Fruit fly (Drosophila melanogaster) whole organism, embryonic: Measurements from ENCODE around the gene CG17660.
A peak's percentile ranks its signal among the peaks of the same experiment; 100 is the strongest.

ENCODE experiments used
- B-H1 ChIP-seq: fragments of 200-800 bp; sonication (Bioruptor generic); IDR thresholded peaks from 3 replicates; pipeline ENCODE4 v1.3.6; 2022; ENCODE audit warnings: missing biosample characterization, missing genetic modification characterization
- CG10267 ChIP-seq: fragments of 200-800 bp; sonication (Bioruptor generic); optimal IDR thresholded peaks from 2 replicates; lab custom pipeline; 2018; ENCODE audit warnings: missing biosample characterization, mild to moderate bottlenecking, missing genetic modification characterization, moderate library complexity
- CG10366 ChIP-seq: fragments of 200-800 bp; sonication (Bioruptor generic); IDR thresholded peaks from 2 replicates; pipeline ENCODE4 v1.3.6; 2022; ENCODE audit warnings: missing biosample characterization, missing genetic modification characterization
- CG11398 ChIP-seq: fragments of 200-800 bp; sonication (Bioruptor generic); optimal IDR thresholded peaks from 2 replicates; lab custom pipeline; 2016; ENCODE audit warnings: missing biosample characterization, missing genetic modification characterization
- CG1233 ChIP-seq: fragments of 200-800 bp; sonication (Bioruptor generic); optimal IDR thresholded peaks from 4 replicates; lab custom pipeline; 2018; ENCODE audit warnings: missing biosample characterization, mild to moderate bottlenecking, missing genetic modification characterization
- CG13894 ChIP-seq: fragments of 200-800 bp; sonication (Bioruptor generic); optimal IDR thresholded peaks from 3 replicates; lab custom pipeline; 2018; ENCODE audit warnings: missing biosample characterization, mild to moderate bottlenecking, missing genetic modification characterization, moderate library complexity
- CG14710 ChIP-seq: fragments of 200-800 bp; sonication (Bioruptor generic); optimal IDR thresholded peaks from 3 replicates; lab custom pipeline; 2019; ENCODE audit warnings: missing biosample characterization, mild to moderate bottlenecking, missing genetic modification characterization, moderate library complexity
- CG1529 ChIP-seq: fragments of 200-800 bp; sonication (Bioruptor generic); optimal IDR thresholded peaks from 3 replicates; lab custom pipeline; 2018; ENCODE audit warnings: missing biosample characterization, missing genetic modification characterization
- CG15601 ChIP-seq: fragments of 200-800 bp; sonication (Bioruptor generic); optimal IDR thresholded peaks from 3 replicates; lab custom pipeline; 2019; ENCODE audit warnings: missing biosample characterization, mild to moderate bottlenecking, missing genetic modification characterization, moderate library complexity
- CG17385 ChIP-seq: fragments of 200-800 bp; sonication (Bioruptor generic); optimal IDR thresholded peaks from 3 replicates; lab custom pipeline; 2018; ENCODE audit warnings: missing biosample characterization, mild to moderate bottlenecking, missing genetic modification characterization
- CG30403 ChIP-seq: fragments of 200-800 bp; sonication (Bioruptor generic); optimal IDR thresholded peaks from 3 replicates; lab custom pipeline; 2016; ENCODE audit warnings: missing biosample characterization, missing genetic modification characterization
- CG3065 ChIP-seq: fragments of 200-800 bp; sonication (Bioruptor generic); optimal IDR thresholded peaks from 2 replicates; lab custom pipeline; 2016; ENCODE audit warnings: missing biosample characterization, missing genetic modification characterization
- CG33213 ChIP-seq: fragments of 200-800 bp; sonication (Bioruptor generic); optimal IDR thresholded peaks from 3 replicates; lab custom pipeline; 2016; ENCODE audit warnings: missing biosample characterization, missing genetic modification characterization
- CG4328 ChIP-seq: fragments of 200-800 bp; sonication (Bioruptor generic); optimal IDR thresholded peaks from 3 replicates; lab custom pipeline; 2017; ENCODE audit warnings: missing biosample characterization, missing genetic modification reagents, missing genetic modification characterization
- CG43689 ChIP-seq: fragments of 200-800 bp; sonication (Bioruptor generic); IDR thresholded peaks from 2 replicates; pipeline ENCODE4 v1.3.6; 2022; ENCODE audit warnings: missing biosample characterization, missing genetic modification characterization
- CG4617 ChIP-seq: fragments of 200-800 bp; sonication (Bioruptor generic); optimal IDR thresholded peaks from 3 replicates; lab custom pipeline; 2016; ENCODE audit warnings: missing biosample characterization, missing genetic modification characterization, borderline replicate concordance
- CG6272 ChIP-seq: fragments of 200-800 bp; sonication (Bioruptor generic); IDR thresholded peaks from 2 replicates; pipeline ENCODE4 v1.3.6; 2022; ENCODE audit warnings: missing biosample characterization, missing genetic modification characterization
- CG6654 ChIP-seq: fragments of 200-800 bp; sonication (Bioruptor generic); optimal IDR thresholded peaks from 2 replicates; lab custom pipeline; 2017; ENCODE audit warnings: missing biosample characterization, mild to moderate bottlenecking, missing genetic modification characterization
- CG7556 ChIP-seq: fragments of 200-800 bp; sonication (Bioruptor generic); optimal IDR thresholded peaks from 2 replicates; lab custom pipeline; 2017; ENCODE audit warnings: missing biosample characterization, mild to moderate bottlenecking, missing genetic modification characterization
- CG7786 ChIP-seq: fragments of 200-800 bp; sonication (Bioruptor generic); optimal IDR thresholded peaks from 2 replicates; lab custom pipeline; 2016; ENCODE audit warnings: missing biosample characterization, missing genetic modification characterization
- CG9817 ChIP-seq: fragments of 200-800 bp; sonication (Bioruptor generic); optimal IDR thresholded peaks from 2 replicates; lab custom pipeline; 2018; ENCODE audit warnings: missing biosample characterization, mild to moderate bottlenecking, missing genetic modification characterization, moderate library complexity
- D19A ChIP-seq: fragments of 200-800 bp; optimal IDR thresholded peaks from 3 replicates; lab custom pipeline; 2019; ENCODE audit warnings: missing biosample characterization, mild to moderate bottlenecking, missing genetic modification characterization, moderate library complexity
- E2f1 ChIP-seq: fragments of 200-800 bp; sonication (Bioruptor generic); IDR thresholded peaks from 2 replicates; pipeline ENCODE4 v1.3.6; 2022; ENCODE audit warnings: missing biosample characterization, missing genetic modification characterization
- Ets65A ChIP-seq: fragments of 200-800 bp; sonication (Bioruptor generic); peaks from one replicate; lab custom pipeline; 2016; ENCODE audit warnings: missing biosample characterization, missing genetic modification characterization
- Gug ChIP-seq: fragments of 200-800 bp; sonication (Bioruptor generic); IDR thresholded peaks from 4 replicates; pipeline ENCODE4 v1.3.6; 2022; ENCODE audit warnings: missing biosample characterization, missing genetic modification characterization
- H15 ChIP-seq: fragments of 200-800 bp; sonication (Bioruptor generic); IDR thresholded peaks from 3 replicates; pipeline ENCODE4 v1.3.6; 2022; ENCODE audit warnings: missing biosample characterization, missing genetic modification characterization
- HLH3B ChIP-seq: fragments of 200-800 bp; sonication (Bioruptor generic); IDR thresholded peaks from 2 replicates; pipeline ENCODE4 v1.3.6; 2022; ENCODE audit warnings: missing biosample characterization, missing genetic modification characterization
- Lhr ChIP-seq: fragments of 200-800 bp; sonication (Bioruptor generic); optimal IDR thresholded peaks from 3 replicates; lab custom pipeline; 2017; ENCODE audit warnings: mild to moderate bottlenecking, missing biosample characterization, missing genetic modification reagents, missing genetic modification characterization
- NfI ChIP-seq: fragments of 200-800 bp; sonication (Bioruptor generic); optimal IDR thresholded peaks from 3 replicates; lab custom pipeline; 2018; ENCODE audit warnings: missing biosample characterization, mild to moderate bottlenecking, missing genetic modification characterization, moderate library complexity
- ab ChIP-seq: fragments of 200-800 bp; sonication (Bioruptor generic); optimal IDR thresholded peaks from 2 replicates; lab custom pipeline; 2016; ENCODE audit warnings: missing biosample characterization, missing genetic modification characterization
- ap ChIP-seq: fragments of 200-800 bp; sonication (Bioruptor generic); IDR thresholded peaks from 2 replicates; pipeline ENCODE4 v1.3.6; 2022; ENCODE audit warnings: missing biosample characterization, missing genetic modification characterization
- ato ChIP-seq: fragments of 200-800 bp; sonication (Bioruptor generic); IDR thresholded peaks from 2 replicates; pipeline ENCODE4 v1.3.6; 2022; ENCODE audit warnings: missing biosample characterization, missing genetic modification characterization; ENCODE audit not compliant: partially characterized antibody
- az2 ChIP-seq: fragments of 200-800 bp; sonication (Bioruptor generic); optimal IDR thresholded peaks from 3 replicates; lab custom pipeline; 2016; ENCODE audit warnings: missing biosample characterization, missing genetic modification characterization
- cato ChIP-seq: fragments of 200-800 bp; sonication (Bioruptor generic); optimal IDR thresholded peaks from 2 replicates; lab custom pipeline; 2016; ENCODE audit warnings: missing biosample characterization, missing genetic modification characterization, borderline replicate concordance
- da ChIP-seq: fragments of 200-800 bp; sonication (Bioruptor generic); optimal IDR thresholded peaks from 2 replicates; lab custom pipeline; 2016; ENCODE audit warnings: missing biosample characterization, missing genetic modification characterization
- danr ChIP-seq: fragments of 200-800 bp; sonication (Bioruptor generic); IDR thresholded peaks from 2 replicates; pipeline ENCODE4 v1.3.6; 2022; ENCODE audit warnings: missing biosample characterization, missing genetic modification characterization
- dati ChIP-seq: fragments of 200-800 bp; sonication (Bioruptor generic); IDR thresholded peaks from 2 replicates; pipeline ENCODE4 v1.3.6; 2022; ENCODE audit warnings: missing biosample characterization, missing genetic modification characterization
- en ChIP-seq: fragments of 200-800 bp; sonication (Bioruptor generic); optimal IDR thresholded peaks from 2 replicates; lab custom pipeline; 2016; ENCODE audit warnings: missing biosample characterization, missing genetic modification characterization
- ewg ChIP-seq: fragments of 200-800 bp; sonication (Bioruptor generic); optimal IDR thresholded peaks from 3 replicates; lab custom pipeline; 2017; ENCODE audit warnings: mild to moderate bottlenecking, missing biosample characterization, missing genetic modification reagents, missing genetic modification characterization
- gro ChIP-seq: fragments of 200-800 bp; sonication (Bioruptor generic); optimal IDR thresholded peaks from 2 replicates; lab custom pipeline; 2016; ENCODE audit warnings: missing biosample characterization, missing genetic modification characterization
- gsb ChIP-seq: fragments of 200-800 bp; sonication (Bioruptor generic); IDR thresholded peaks from 2 replicates; pipeline ENCODE4 v1.3.6; 2022; ENCODE audit warnings: missing biosample characterization, missing genetic modification characterization
- lilli ChIP-seq: fragments of 200-800 bp; sonication (Bioruptor generic); optimal IDR thresholded peaks from 3 replicates; lab custom pipeline; 2016; ENCODE audit warnings: missing biosample characterization, missing genetic modification characterization
- lmd ChIP-seq: fragments of 200-800 bp; sonication (Bioruptor generic); IDR thresholded peaks from 2 replicates; pipeline ENCODE4 v1.3.6; 2022; ENCODE audit warnings: missing biosample characterization, missing genetic modification characterization
- luna ChIP-seq: fragments of 200-800 bp; sonication (Bioruptor generic); optimal IDR thresholded peaks from 2 replicates; lab custom pipeline; 2016; ENCODE audit warnings: missing biosample characterization, missing genetic modification characterization
- ranshi ChIP-seq: fragments of 200-800 bp; sonication (Bioruptor generic); IDR thresholded peaks from 2 replicates; pipeline ENCODE4 v1.3.6; 2022; ENCODE audit warnings: missing biosample characterization, missing genetic modification characterization
- scrt ChIP-seq: fragments of 200-800 bp; sonication (Bioruptor generic); optimal IDR thresholded peaks from 2 replicates; lab custom pipeline; 2018; ENCODE audit warnings: missing biosample characterization, mild to moderate bottlenecking, missing genetic modification characterization, moderate library complexity
- sens ChIP-seq: fragments of 200-800 bp; sonication (Bioruptor generic); peaks from one replicate; lab custom pipeline; 2016; ENCODE audit warnings: missing biosample characterization, missing genetic modification characterization
- sisA ChIP-seq: fragments of 200-800 bp; sonication (Bioruptor generic); IDR thresholded peaks from 2 replicates; pipeline ENCODE4 v1.3.6; 2022; ENCODE audit warnings: missing biosample characterization, missing genetic modification characterization
- slou ChIP-seq: fragments of 200-800 bp; sonication (Bioruptor generic); optimal IDR thresholded peaks from 3 replicates; lab custom pipeline; 2016; ENCODE audit warnings: missing biosample characterization, missing genetic modification characterization
- sr ChIP-seq: fragments of 200-800 bp; sonication (Bioruptor generic); IDR thresholded peaks from 3 replicates; pipeline ENCODE4 v1.3.6; 2022; ENCODE audit warnings: missing biosample characterization, missing genetic modification characterization
- trem ChIP-seq: fragments of 200-800 bp; optimal IDR thresholded peaks from 3 replicates; lab custom pipeline; 2019; ENCODE audit warnings: missing biosample characterization, mild to moderate bottlenecking, missing genetic modification characterization, moderate library complexity
- usp ChIP-seq: fragments of >200 bp; optimal IDR thresholded peaks from 2 replicates; lab custom pipeline; 2017; ENCODE audit warnings: missing biosample characterization, missing genetic modification characterization
- zf30C ChIP-seq: fragments of 200-800 bp; sonication (Bioruptor generic); optimal IDR thresholded peaks from 3 replicates; lab custom pipeline; 2018; ENCODE audit warnings: missing biosample characterization, mild to moderate bottlenecking, missing genetic modification characterization

CG17660 gene

dm6 chr2L:1729607-1730011 lies 19.4 kb upstream of the CG17660 start, which contains the start of the genes Eno and CG31937 (continued):
- TF ChIP-seq CG1233 (GFP tag; lab: Kevin White, UChicago) (no peak), lmd (GFP tag; lab: Robert Waterston, UW) (peak; percentile 60), gro (GFP tag; lab: Kevin White, UChicago) (peak; percentile 25), Gug (GFP tag; lab: Robert Waterston, UW) (peak; percentile 58; the same call in 3 of the 4 replicates), sr (GFP tag; lab: Robert Waterston, UW) (no peak), ato (no peak), CG6272 (GFP tag; lab: Robert Waterston, UW) (peak; percentile 60), zf30C (GFP tag; lab: Kevin White, UChicago) (no peak), CG15601 (tag; lab: Kevin White, UChicago) (no peak), CG10366 (GFP tag; lab: Robert Waterston, UW) (peak; percentile 18; the same call in 1 of the 2 replicates), D19A (tag; lab: Kevin White, UChicago) (no peak), H15 (peak; percentile 46; the same call in 1 of the 3 replicates), ewg (GFP tag; lab: Kevin White, UChicago) (no peak), CG10267 (tag; lab: Kevin White, UChicago) (no peak), CG14710 (peak; percentile 1), ranshi (peak; percentile 55; the same call in 1 of the 2 replicates), ap (GFP tag; lab: Robert Waterston, UW) (no peak), CG7556 (GFP tag; lab: Kevin White, UChicago) (peak; percentile 37), CG17385 (GFP tag; lab: Kevin White, UChicago) (peak; percentile 47), sisA (peak; percentile 32; the same call in 1 of the 2 replicates), slou (GFP tag; lab: Kevin White, UChicago) (no peak), cato (GFP tag; lab: Kevin White, UChicago) (no peak), CG13894 (tag; lab: Kevin White, UChicago) (peak; percentile 44), trem (no peak), E2f1 (GFP tag; lab: Robert Waterston, UW) (peak; percentile 46; the same call in 1 of the 2 replicates), CG43689 (GFP tag; lab: Robert Waterston, UW) (no peak), CG11398 (GFP tag; lab: Kevin White, UChicago) (no peak), B-H1 (GFP tag; lab: Robert Waterston, UW) (peak; percentile 17; the same call in 2 of the 3 replicates), danr (GFP tag; lab: Robert Waterston, UW) (no peak), Ets65A (GFP tag; lab: Kevin White, UChicago) (no peak), az2 (no peak), CG33213 (no peak), luna (GFP tag; lab: Kevin White, UChicago) (no peak), en (no peak), CG4328 (no peak), da (no peak), usp (GFP tag; lab: Kevin White, UChicago) (no peak), gsb (no peak), CG3065 (GFP tag; lab: Kevin White, UChicago) (no peak), CG7786 (peak; percentile 67), ab (no peak), CG9817 (tag; lab: Kevin White, UChicago) (peak; percentile 53), scrt (no peak), CG4617 (no peak), HLH3B (GFP tag; lab: Robert Waterston, UW) (peak; percentile 54), sens (GFP tag; lab: Kevin White, UChicago) (peak; percentile 93), CG6654 (GFP tag; lab: Kevin White, UChicago) (no peak), CG1529 (peak; percentile 28), CG30403 (GFP tag; lab: Kevin White, UChicago) (peak; percentile 63), NfI (GFP tag; lab: Kevin White, UChicago) (peak; percentile 45), Lhr (GFP tag; lab: Kevin White, UChicago) (no peak), lilli (GFP tag; lab: Kevin White, UChicago) (peak; percentile 59), dati (no peak)
